Fruit fly (Drosophila melanogaster) whole organism, embryonic: ENCODE results near the gene Fdh.
A peak's percentile ranks its signal among the peaks of the same experiment; 100 is the strongest.

Experiments used
- Asciz ChIP-seq: fragments of 200-800 bp; sonication (Bioruptor generic); optimal IDR thresholded peaks from 2 replicates; lab custom pipeline; 2017; ENCODE audit warnings: missing biosample characterization, mild to moderate bottlenecking, missing genetic modification characterization, missing genetic modification reagents
- B-H1 ChIP-seq: fragments of 200-800 bp; sonication (Bioruptor generic); IDR thresholded peaks from 3 replicates; pipeline ENCODE4 v1.3.6; 2022; ENCODE audit warnings: missing biosample characterization, missing genetic modification characterization
- CG10431 ChIP-seq: fragments of 200-800 bp; sonication (Bioruptor generic); optimal IDR thresholded peaks from 3 replicates; lab custom pipeline; 2018; ENCODE audit warnings: missing biosample characterization, mild to moderate bottlenecking, missing genetic modification characterization
- CG12155 ChIP-seq: fragments of 200-800 bp; sonication (Bioruptor generic); optimal IDR thresholded peaks from 3 replicates; lab custom pipeline; 2016; ENCODE audit warnings: missing biosample characterization, missing genetic modification characterization
- CG12769 ChIP-seq: fragments of 200-800 bp; sonication (Bioruptor generic); optimal IDR thresholded peaks from 2 replicates; lab custom pipeline; 2019; ENCODE audit warnings: missing biosample characterization, mild to moderate bottlenecking, missing genetic modification characterization, moderate library complexity
- CG12942 ChIP-seq: fragments of 200-800 bp; sonication (Bioruptor generic); optimal IDR thresholded peaks from 3 replicates; lab custom pipeline; 2016; ENCODE audit warnings: missing biosample characterization, missing genetic modification characterization
- CG15514 ChIP-seq: fragments of 200-800 bp; sonication (Bioruptor generic); optimal IDR thresholded peaks from 3 replicates; lab custom pipeline; 2017; ENCODE audit warnings: missing biosample characterization, missing genetic modification characterization, mild to moderate bottlenecking, moderate library complexity, missing genetic modification reagents
- CG15696 ChIP-seq: fragments of 200-800 bp; sonication (Bioruptor generic); optimal IDR thresholded peaks from 2 replicates; lab custom pipeline; 2019; ENCODE audit warnings: missing biosample characterization, mild to moderate bottlenecking, missing genetic modification characterization, moderate library complexity
- CG1602 ChIP-seq: fragments of 200-800 bp; sonication (Bioruptor generic); optimal IDR thresholded peaks from 3 replicates; lab custom pipeline; 2016; ENCODE audit warnings: missing biosample characterization, missing genetic modification characterization
- CG1603 ChIP-seq: fragments of 200-800 bp; sonication (Bioruptor generic); optimal IDR thresholded peaks from 2 replicates; lab custom pipeline; 2019; ENCODE audit warnings: missing biosample characterization, mild to moderate bottlenecking, missing genetic modification characterization, moderate library complexity
- CG2116 ChIP-seq: fragments of 200-800 bp; sonication (Bioruptor generic); optimal IDR thresholded peaks from 3 replicates; lab custom pipeline; 2018; ENCODE audit warnings: missing biosample characterization, mild to moderate bottlenecking, missing genetic modification characterization
- CG2712 ChIP-seq: fragments of 200-800 bp; optimal IDR thresholded peaks from 3 replicates; lab custom pipeline; 2019; ENCODE audit warnings: missing biosample characterization, mild to moderate bottlenecking, missing genetic modification characterization, moderate library complexity
- CG31388 ChIP-seq: fragments of 200-800 bp; sonication (Bioruptor generic); optimal IDR thresholded peaks from 2 replicates; lab custom pipeline; 2016; ENCODE audit warnings: missing biosample characterization, missing genetic modification characterization
- CG33557 ChIP-seq: fragments of 200-800 bp; sonication (Bioruptor generic); optimal IDR thresholded peaks from 2 replicates; lab custom pipeline; 2019; ENCODE audit warnings: missing biosample characterization, mild to moderate bottlenecking, missing genetic modification characterization, moderate library complexity
- CG34422 ChIP-seq: fragments of 200-800 bp; sonication (Bioruptor generic); IDR thresholded peaks from 3 replicates; pipeline ENCODE4 v1.3.6; 2022; ENCODE audit warnings: missing biosample characterization, missing genetic modification characterization
- CG5180 ChIP-seq: fragments of 200-800 bp; sonication (Bioruptor generic); optimal IDR thresholded peaks from 3 replicates; lab custom pipeline; 2017; ENCODE audit warnings: missing biosample characterization, missing genetic modification characterization, mild to moderate bottlenecking, moderate library complexity, missing genetic modification reagents
- CG8924 ChIP-seq: fragments of 200-800 bp; optimal IDR thresholded peaks from 3 replicates; lab custom pipeline; 2019; ENCODE audit warnings: missing biosample characterization, mild to moderate bottlenecking, missing genetic modification characterization, moderate library complexity
- CG9727 ChIP-seq: fragments of 200-800 bp; sonication (Bioruptor generic); optimal IDR thresholded peaks from 3 replicates; lab custom pipeline; 2017; ENCODE audit warnings: missing biosample characterization, mild to moderate bottlenecking, missing genetic modification characterization
- Camta ChIP-seq: fragments of 200-800 bp; sonication (Bioruptor generic); optimal IDR thresholded peaks from 2 replicates; lab custom pipeline; 2016; ENCODE audit warnings: missing biosample characterization, missing genetic modification characterization
- Dek ChIP-seq: fragments of 200-800 bp; sonication (Bioruptor generic); optimal IDR thresholded peaks from 3 replicates; lab custom pipeline; 2019; ENCODE audit warnings: missing biosample characterization, mild to moderate bottlenecking, missing genetic modification characterization, moderate library complexity
- Dp ChIP-seq: fragments of 200-800 bp; sonication (Bioruptor generic); optimal IDR thresholded peaks from 2 replicates; lab custom pipeline; 2018; ENCODE audit warnings: missing biosample characterization, mild to moderate bottlenecking, missing genetic modification characterization, moderate library complexity
- Elba2 ChIP-seq: fragments of 200-800 bp; sonication (Bioruptor generic); optimal IDR thresholded peaks from 3 replicates; lab custom pipeline; 2016; ENCODE audit warnings: missing biosample characterization, missing genetic modification characterization
- Fer3 ChIP-seq: fragments of 200-800 bp; sonication (Bioruptor generic); optimal IDR thresholded peaks from 2 replicates; lab custom pipeline; 2018; ENCODE audit warnings: missing biosample characterization, mild to moderate bottlenecking, missing genetic modification characterization, moderate library complexity
- HHEX ChIP-seq: fragments of 200-800 bp; sonication (Bioruptor generic); optimal IDR thresholded peaks from 3 replicates; lab custom pipeline; 2017; ENCODE audit warnings: missing biosample characterization, mild to moderate bottlenecking, missing genetic modification characterization, missing genetic modification reagents
- Med ChIP-seq: fragments of 200-800 bp; sonication (Bioruptor generic); peaks from one replicate; lab custom pipeline; 2016; ENCODE audit warnings: missing biosample characterization, missing genetic modification characterization, mild to moderate bottlenecking, inconsistent platforms, moderate library complexity
- Mrtf ChIP-seq: fragments of 200-800 bp; sonication (Bioruptor generic); IDR thresholded peaks from 3 replicates; pipeline ENCODE4 v1.3.6; 2022; ENCODE audit warnings: missing biosample characterization, missing genetic modification characterization
- Sry-β ChIP-seq: fragments of 200-800 bp; sonication (Bioruptor generic); optimal IDR thresholded peaks from 2 replicates; lab custom pipeline; 2018; ENCODE audit warnings: missing biosample characterization, mild to moderate bottlenecking, missing genetic modification characterization, moderate library complexity
- Vsx1 ChIP-seq: fragments of 200-800 bp; sonication (Bioruptor generic); optimal IDR thresholded peaks from 2 replicates; lab custom pipeline; 2017; ENCODE audit warnings: missing biosample characterization, mild to moderate bottlenecking, missing genetic modification characterization, missing genetic modification reagents
- Xbp1 ChIP-seq: fragments of 200-800 bp; sonication (Bioruptor generic); optimal IDR thresholded peaks from 3 replicates; lab custom pipeline; 2016; ENCODE audit warnings: missing biosample characterization, mild to moderate bottlenecking, missing genetic modification characterization
- Xrp1 ChIP-seq: fragments of 200-800 bp; sonication (Bioruptor generic); IDR thresholded peaks from 2 replicates; pipeline ENCODE4 v1.3.6; 2022; ENCODE audit warnings: missing biosample characterization, missing genetic modification characterization
- ap ChIP-seq: fragments of 200-800 bp; sonication (Bioruptor generic); IDR thresholded peaks from 2 replicates; pipeline ENCODE4 v1.3.6; 2022; ENCODE audit warnings: missing biosample characterization, missing genetic modification characterization
- bbx ChIP-seq: fragments of 200-800 bp; sonication (Bioruptor generic); IDR thresholded peaks from 2 replicates; pipeline ENCODE4 v1.3.6; 2022; ENCODE audit warnings: missing biosample characterization, missing genetic modification characterization; ENCODE audit not compliant: partially characterized antibody
- crp ChIP-seq, 2 experiments: fragments of 200-800 bp; sonication (Bioruptor generic); optimal IDR thresholded peaks; 2 replicates in 1 of 2; 3 replicates in 1 of 2; lab custom pipeline; 2017; ENCODE audit warnings: missing biosample characterization in 2 of 2, missing genetic modification characterization in 2 of 2, mild to moderate bottlenecking in 1 of 2, moderate library complexity in 1 of 2
- dpn ChIP-seq, 2 experiments: fragments of 200-800 bp; sonication (Bioruptor generic); optimal IDR thresholded peaks; 3 replicates each; lab custom pipeline; 2016; ENCODE audit warnings: missing biosample characterization in 2 of 2, missing genetic modification characterization in 2 of 2
- emc ChIP-seq: fragments of 200-800 bp; sonication (Bioruptor generic); optimal IDR thresholded peaks from 2 replicates; lab custom pipeline; 2016; ENCODE audit warnings: missing biosample characterization, missing genetic modification characterization
- gce ChIP-seq: fragments of 200-800 bp; sonication (Bioruptor generic); IDR thresholded peaks from 3 replicates; pipeline ENCODE4 v1.3.6; 2022; ENCODE audit warnings: missing biosample characterization, missing genetic modification characterization
- kah ChIP-seq: fragments of 200-800 bp; sonication (Bioruptor generic); optimal IDR thresholded peaks from 2 replicates; lab custom pipeline; 2018; ENCODE audit warnings: missing biosample characterization, mild to moderate bottlenecking, missing genetic modification characterization
- knrl ChIP-seq: fragments of 200-800 bp; sonication (Bioruptor generic); IDR thresholded peaks from 3 replicates; pipeline ENCODE4 v1.3.6; 2022; ENCODE audit warnings: missing biosample characterization, missing genetic modification characterization; ENCODE audit not compliant: partially characterized antibody
- lola ChIP-seq, 3 experiments: fragments of >200 bp in 2 of 3; fragments of 200-800 bp in 1 of 3; sonication (Bioruptor generic) in 1 of 3; optimal IDR thresholded peaks; 2 replicates each; lab custom pipeline; 2017 to 2019; ENCODE audit warnings: missing biosample characterization in 3 of 3, missing genetic modification characterization in 3 of 3, mild to moderate bottlenecking in 1 of 3, moderate library complexity in 1 of 3
- mam ChIP-seq: fragments of 200-800 bp; sonication (Bioruptor generic); optimal IDR thresholded peaks from 3 replicates; lab custom pipeline; 2016; ENCODE audit warnings: missing biosample characterization, missing genetic modification characterization
- nau ChIP-seq: fragments of 200-800 bp; sonication (Bioruptor generic); optimal IDR thresholded peaks from 3 replicates; lab custom pipeline; 2017; ENCODE audit warnings: missing biosample characterization, mild to moderate bottlenecking, missing genetic modification characterization, missing genetic modification reagents
- nom ChIP-seq: fragments of 200-800 bp; sonication (Bioruptor generic); optimal IDR thresholded peaks from 2 replicates; lab custom pipeline; 2017; ENCODE audit warnings: missing biosample characterization, missing genetic modification characterization, mild to moderate bottlenecking, moderate library complexity, missing genetic modification reagents
- pfk ChIP-seq: fragments of 200-800 bp; sonication (Bioruptor generic); optimal IDR thresholded peaks from 2 replicates; lab custom pipeline; 2018; ENCODE audit warnings: missing biosample characterization, mild to moderate bottlenecking, missing genetic modification characterization, moderate library complexity
- run ChIP-seq: fragments of 200-800 bp; sonication (Bioruptor generic); optimal IDR thresholded peaks from 3 replicates; lab custom pipeline; 2018; ENCODE audit warnings: missing biosample characterization, mild to moderate bottlenecking, missing genetic modification characterization
- slp2 ChIP-seq: fragments of 200-800 bp; sonication (Bioruptor generic); optimal IDR thresholded peaks from 2 replicates; lab custom pipeline; 2016; ENCODE audit warnings: missing biosample characterization, missing genetic modification characterization
- sob ChIP-seq: fragments of 200-800 bp; sonication (Bioruptor generic); IDR thresholded peaks from 2 replicates; pipeline ENCODE4 v1.3.6; 2022; ENCODE audit warnings: missing biosample characterization, missing genetic modification characterization
- tap ChIP-seq: fragments of 200-800 bp; optimal IDR thresholded peaks from 3 replicates; lab custom pipeline; 2019; ENCODE audit warnings: missing biosample characterization, mild to moderate bottlenecking, missing genetic modification characterization, moderate library complexity
- tx ChIP-seq: fragments of 200-800 bp; sonication (Bioruptor generic); optimal IDR thresholded peaks from 2 replicates; lab custom pipeline; 2016; ENCODE audit warnings: missing biosample characterization, missing genetic modification characterization

Fdh gene

DNA sequence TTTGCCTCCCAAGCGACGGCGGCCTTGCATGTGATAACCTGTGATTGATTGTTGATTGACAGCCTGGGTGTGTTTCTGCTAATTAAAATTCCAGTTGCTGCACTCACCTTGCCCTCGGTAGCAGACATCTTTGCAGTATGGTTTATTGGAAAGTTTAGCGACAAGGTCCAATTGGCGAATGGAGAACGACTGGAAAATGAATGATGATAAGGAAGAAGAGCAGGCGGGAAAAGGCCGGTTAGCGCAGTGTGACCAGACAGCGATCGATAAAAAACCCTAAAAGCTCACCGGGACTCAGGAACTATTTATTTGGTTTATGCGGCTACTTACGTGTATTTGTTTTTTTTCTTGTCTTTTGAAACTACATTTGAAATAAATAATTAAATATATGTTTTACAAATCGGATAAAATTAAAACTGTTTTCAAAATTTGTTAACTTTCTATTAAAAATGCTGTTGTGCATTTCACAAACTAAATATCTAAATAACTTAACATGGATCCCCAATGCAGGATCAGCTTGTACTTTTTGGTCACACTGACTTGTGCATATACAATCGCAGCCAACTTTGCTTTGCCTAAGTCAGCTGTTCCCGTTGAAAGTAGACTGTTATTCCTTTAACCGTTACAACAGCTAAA is at the start of gene Fdh (continued):
- TF ChIP-seq Mrtf (GFP tag; lab: Robert Waterston, UW) = 0 out of 3 replicates have a peak, but pooled peaks have one; percentile 41
- peak; percentile 4 for TF ChIP-seq CG5180
- 0 out of 3 replicates have a peak, but pooled peaks have one; percentile 28 for TF ChIP-seq gce (GFP tag; lab: Robert Waterston, UW)
- 0 out of 3 replicates have a peak, but pooled peaks have one; percentile 22 for TF ChIP-seq knrl
- peak; percentile 6 for TF ChIP-seq Sry-β (GFP tag; lab: Kevin White, UChicago)
- TF ChIP-seq CG8924 (tag; lab: Kevin White, UChicago) = peak; percentile 54
- no peak for TF ChIP-seq bbx (GFP tag; lab: Robert Waterston, UW)
- peak; percentile 64 for TF ChIP-seq Asciz
- no peak for TF ChIP-seq pfk
- no peak for TF ChIP-seq emc (GFP tag; lab: Kevin White, UChicago)
- peak; percentile 4 for TF ChIP-seq run (tag; lab: Kevin White, UChicago)
- peak; percentile 34; the same call in 1 of the 3 replicates for TF ChIP-seq CG34422 (GFP tag; lab: Robert Waterston, UW)
- peak; percentile 78 to 90 for TF ChIP-seq crp (GFP tag; optimal IDR thresholded peaks at IDR 0.05; lab: Kevin White, UChicago)
- peak; percentile 61 for TF ChIP-seq CG2116
- no peak for TF ChIP-seq CG31388 (GFP tag; lab: Kevin White, UChicago)
- TF ChIP-seq CG12769 (tag; lab: Kevin White, UChicago) = peak; percentile 37
- peak in 1 of 2 experiments; percentile 53 for TF ChIP-seq dpn (GFP tag; optimal IDR thresholded peaks at IDR 0.05; lab: Kevin White, UChicago)
- no peak for TF ChIP-seq ap (GFP tag; lab: Robert Waterston, UW)
- peak; percentile 8 for TF ChIP-seq slp2
- peak in 1 of 3 experiments; percentile 81 for TF ChIP-seq lola (GFP tag; optimal IDR thresholded peaks at IDR 0.05; lab: Kevin White, UChicago)
- TF ChIP-seq nau (GFP tag; lab: Kevin White, UChicago) = peak; percentile 49
- peak; percentile 66 for TF ChIP-seq HHEX
- TF ChIP-seq Dek (tag; lab: Kevin White, UChicago) = peak; percentile 60
- peak; percentile 73 for TF ChIP-seq CG15696 (tag; lab: Kevin White, UChicago)
- peak; percentile 80 for TF ChIP-seq Elba2 (GFP tag; lab: Kevin White, UChicago)
- TF ChIP-seq Xbp1 (GFP tag; lab: Kevin White, UChicago) = peak; percentile 73
- TF ChIP-seq nom (GFP tag; lab: Kevin White, UChicago) = peak; percentile 51
- TF ChIP-seq CG10431 (GFP tag; lab: Kevin White, UChicago) = peak; percentile 45
- peak; percentile 53 for TF ChIP-seq Dp (GFP tag; lab: Kevin White, UChicago)
- peak; percentile 38 for TF ChIP-seq Vsx1 (GFP tag; lab: Kevin White, UChicago)
- peak; percentile 57 for TF ChIP-seq tap (tag; lab: Kevin White, UChicago)
- peak; percentile 91 for TF ChIP-seq Med
- TF ChIP-seq Camta (GFP tag; lab: Kevin White, UChicago) = peak; percentile 32
- peak; percentile 42 for TF ChIP-seq CG1603
- TF ChIP-seq CG12155 = peak; percentile 44
- TF ChIP-seq Xrp1 (GFP tag; lab: Robert Waterston, UW) = peak; percentile 69
- TF ChIP-seq CG2712 = peak; percentile 80
- peak; percentile 19 for TF ChIP-seq kah
- no peak for TF ChIP-seq tx (GFP tag; lab: Kevin White, UChicago)
- TF ChIP-seq Fer3 (tag; lab: Kevin White, UChicago) = peak; percentile 69
- peak; percentile 49 for TF ChIP-seq CG15514
- TF ChIP-seq CG1602 = peak; percentile 58
- TF ChIP-seq mam (GFP tag; lab: Kevin White, UChicago) = peak; percentile 2
- TF ChIP-seq B-H1 (GFP tag; lab: Robert Waterston, UW) = peak; percentile 14; the same call in 1 of the 3 replicates
- peak; percentile 50 for TF ChIP-seq sob (GFP tag; lab: Robert Waterston, UW)
- TF ChIP-seq CG9727 (GFP tag; lab: Kevin White, UChicago) = peak; percentile 66
- TF ChIP-seq CG12942 (GFP tag; lab: Kevin White, UChicago) = peak; percentile 4
- TF ChIP-seq CG33557 (GFP tag; lab: Kevin White, UChicago) = peak; percentile 76
